Worm (Caenorhabditis elegans): ENCODE data around the gene srg-6.

DNA sequence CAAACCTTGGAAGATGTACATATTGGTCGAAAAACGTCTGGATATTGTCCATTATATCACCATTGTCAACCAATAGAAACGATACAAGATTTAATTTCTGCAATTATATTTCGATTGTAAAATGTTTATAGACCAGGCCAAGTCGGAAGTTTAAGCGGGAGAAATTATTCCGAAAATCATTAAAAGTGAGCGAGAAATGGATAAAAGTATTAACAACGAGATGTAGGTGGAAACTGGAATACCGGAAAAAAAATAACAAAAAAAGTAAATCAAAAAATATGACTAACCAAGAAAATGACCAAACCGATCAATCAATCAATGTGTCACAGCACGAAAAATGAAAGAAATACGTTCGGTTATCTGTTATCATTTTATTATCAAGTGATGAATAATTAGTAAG is 21.4 kb upstream of the srg-6 start, which contains the start of gene F47D12.6:
- TF ChIP-seq him-1 (tag; optimal IDR thresholded peaks at IDR 0.05): no peak
- TF ChIP-seq dao-5 (tag; optimal IDR thresholded peaks at IDR 0.05): no peak
